Worm (Caenorhabditis elegans) whole organism, L4 larva: ENCODE data around the gene edg-1.

Experiments
- F10B5.3 ChIP-seq: sonication (generic microtip); optimal IDR thresholded peaks from 2 replicates; lab custom pipeline; 2016; ENCODE audit warnings: mild to moderate bottlenecking, missing genetic modification characterization, missing compliant biosample characterization
- Y75B8A.6 ChIP-seq: fragments of 200-800 bp; sonication (Bioruptor generic); IDR thresholded peaks from 2 replicates; pipeline ENCODE4 v1.3.6; 2022; ENCODE audit warnings: missing genetic modification reagents, missing genetic modification characterization, missing compliant biosample characterization
- aha-1 ChIP-seq: fragments of 150-350 bp; peaks from one replicate; lab custom pipeline; 2014; ENCODE audit warnings: missing biosample characterization, missing genetic modification characterization
- ceh-20 ChIP-seq: fragments of 200-800 bp; sonication (Bioruptor generic); IDR thresholded peaks from 2 replicates; pipeline ENCODE4 v1.3.6; 2022; ENCODE audit warnings: missing genetic modification reagents, missing genetic modification characterization, missing compliant biosample characterization
- ceh-28 ChIP-seq: fragments of 150-350 bp; optimal IDR thresholded peaks from 2 replicates; lab custom pipeline; 2014; ENCODE audit warnings: missing biosample characterization, missing genetic modification reagents, missing genetic modification characterization
- ctbp-1 ChIP-seq: fragments of 200-800 bp; sonication (Bioruptor generic); IDR thresholded peaks from 2 replicates; pipeline ENCODE4 v1.3.6; 2022; ENCODE audit warnings: missing genetic modification reagents, missing genetic modification characterization, missing compliant biosample characterization
- daf-16 ChIP-seq, 3 experiments: sonication (generic microtip); optimal IDR thresholded peaks; 2 replicates each; lab custom pipeline; 2016 to 2017; ENCODE audit warnings: missing genetic modification characterization in 3 of 3, missing genetic modification reagents in 3 of 3, mild to moderate bottlenecking in 2 of 3, missing compliant biosample characterization in 2 of 3, missing biosample characterization in 1 of 3, moderate library complexity in 1 of 3
- dmd-6 ChIP-seq: fragments of 200-800 bp; sonication (Bioruptor generic); IDR thresholded peaks from 2 replicates; pipeline ENCODE4 v1.3.6; 2022; ENCODE audit warnings: missing genetic modification reagents, missing genetic modification characterization, missing compliant biosample characterization
- dmd-9 ChIP-seq: fragments of 200-800 bp; sonication (Bioruptor generic); IDR thresholded peaks from 2 replicates; pipeline ENCODE4 v1.3.6; 2022; ENCODE audit warnings: missing genetic modification reagents, missing genetic modification characterization, missing compliant biosample characterization
- dpl-1 ChIP-seq: fragments of 150-350 bp; optimal IDR thresholded peaks from 2 replicates; lab custom pipeline; 2014; ENCODE audit warnings: missing biosample characterization, missing genetic modification reagents, missing genetic modification characterization
- dve-1 ChIP-seq: sonication (generic microtip); optimal IDR thresholded peaks from 2 replicates; lab custom pipeline; 2017; ENCODE audit warnings: antibody characterized with exemption, mild to moderate bottlenecking, missing genetic modification characterization, missing compliant biosample characterization; ENCODE audit not compliant: insufficient read depth
- hif-1 ChIP-seq, 2 experiments: sonication (generic microtip); optimal IDR thresholded peaks; 2 replicates each; lab custom pipeline; 2016 to 2017; ENCODE audit warnings: missing compliant biosample characterization in 2 of 2, missing genetic modification characterization in 2 of 2, missing genetic modification reagents in 2 of 2, missing genotype in 2 of 2, mild to moderate bottlenecking in 1 of 2
- hlh-11 ChIP-seq: fragments of 200-800 bp; sonication (Bioruptor generic); optimal IDR thresholded peaks from 2 replicates; lab custom pipeline; 2018; ENCODE audit warnings: mild to moderate bottlenecking, missing genetic modification characterization, missing compliant biosample characterization
- hlh-30 ChIP-seq: sonication (generic microtip); optimal IDR thresholded peaks from 2 replicates; lab custom pipeline; 2017; ENCODE audit warnings: antibody characterized with exemption, mild to moderate bottlenecking, missing genetic modification characterization, missing compliant biosample characterization; ENCODE audit not compliant: insufficient read depth
- jun-1 ChIP-seq: fragments of 150-350 bp; optimal IDR thresholded peaks from 2 replicates; lab custom pipeline; 2014; ENCODE audit warnings: missing biosample characterization, missing genetic modification reagents, missing genetic modification characterization
- lin-1 ChIP-seq: fragments of 200-800 bp; sonication (Bioruptor generic); IDR thresholded peaks from 2 replicates; pipeline ENCODE4 v1.3.6; 2022; ENCODE audit warnings: missing genetic modification reagents, missing genetic modification characterization, missing compliant biosample characterization
- lin-29 ChIP-seq: fragments of 200-800 bp; sonication (Bioruptor generic); IDR thresholded peaks from 2 replicates; pipeline ENCODE4 v1.3.6; 2022; ENCODE audit warnings: missing genetic modification reagents, missing genetic modification characterization, missing compliant biosample characterization
- lin-38 ChIP-seq: fragments of 200-800 bp; sonication (Bioruptor generic); IDR thresholded peaks from 2 replicates; pipeline ENCODE4 v1.3.6; 2022; ENCODE audit warnings: missing genetic modification reagents, missing genetic modification characterization, missing compliant biosample characterization
- lin-39 ChIP-seq: fragments of 150-350 bp; optimal IDR thresholded peaks from 2 replicates; lab custom pipeline; 2014; ENCODE audit warnings: missing biosample characterization, missing genetic modification reagents, missing genetic modification characterization
- madf-5 ChIP-seq, 2 experiments: fragments of 200-800 bp; sonication (Bioruptor generic); IDR thresholded peaks; 2 replicates each; pipeline ENCODE4 v1.3.6; 2022; ENCODE audit warnings: missing compliant biosample characterization in 2 of 2, missing genetic modification characterization in 2 of 2
- madf-9 ChIP-seq: fragments of 200-800 bp; sonication (Bioruptor generic); conservative IDR thresholded peaks from 2 replicates; pipeline ENCODE4 v1.3.6; 2022; ENCODE audit warnings: missing genetic modification reagents, missing genetic modification characterization, missing compliant biosample characterization
- mdl-1 ChIP-seq, 2 experiments: fragments of 150-350 bp in 1 of 2; sonication (generic microtip) in 1 of 2; optimal IDR thresholded peaks; 2 replicates each; lab custom pipeline; 2014 to 2017; ENCODE audit warnings: missing biosample characterization in 2 of 2, missing genetic modification characterization in 2 of 2
- mep-1 ChIP-seq: fragments of 150-350 bp; sonication (generic microtip); optimal IDR thresholded peaks from 3 replicates; lab custom pipeline; 2014; ENCODE audit warnings: missing biosample characterization, missing genetic modification characterization
- mxl-3 ChIP-seq: fragments of 200-800 bp; sonication (Bioruptor generic); optimal IDR thresholded peaks from 2 replicates; lab custom pipeline; 2018; ENCODE audit warnings: mild to moderate bottlenecking, missing genetic modification characterization, missing compliant biosample characterization
- nhr-10 ChIP-seq: fragments of 150-350 bp; optimal IDR thresholded peaks from 2 replicates; lab custom pipeline; 2014; ENCODE audit warnings: missing biosample characterization, missing genetic modification characterization
- nhr-111 ChIP-seq: fragments of 200-800 bp; sonication (Bioruptor generic); optimal IDR thresholded peaks from 2 replicates; lab custom pipeline; 2018; ENCODE audit warnings: mild to moderate bottlenecking, missing genetic modification characterization, missing compliant biosample characterization
- nhr-28 ChIP-seq: fragments of 150-350 bp; optimal IDR thresholded peaks from 2 replicates; lab custom pipeline; 2014; ENCODE audit warnings: missing biosample characterization, missing genetic modification characterization
- nhr-48 ChIP-seq: sonication (generic microtip); optimal IDR thresholded peaks from 2 replicates; lab custom pipeline; 2016; ENCODE audit warnings: mild to moderate bottlenecking, missing genetic modification characterization, missing compliant biosample characterization
- nhr-6 ChIP-seq: fragments of 150-350 bp; optimal IDR thresholded peaks from 2 replicates; lab custom pipeline; 2014; ENCODE audit warnings: missing biosample characterization, missing genetic modification characterization
- nhr-76 ChIP-seq: fragments of 150-350 bp; optimal IDR thresholded peaks from 2 replicates; lab custom pipeline; 2014; ENCODE audit warnings: missing biosample characterization, missing genetic modification characterization
- nhr-77 ChIP-seq: fragments of 150-350 bp; optimal IDR thresholded peaks from 2 replicates; lab custom pipeline; 2014; ENCODE audit warnings: missing biosample characterization, missing genetic modification characterization
- pha-4 ChIP-seq, 2 experiments: fragments of 150-350 bp in 1 of 2; fragments of 200-800 bp in 1 of 2; sonication (Bioruptor generic) in 1 of 2; IDR thresholded peaks in 1 of 2; optimal IDR thresholded peaks in 1 of 2; 2 replicates each; pipeline versions ENCODE4 v1.3.6 to Lab custom; 2014 to 2022; ENCODE audit warnings: missing genetic modification characterization in 2 of 2, missing genetic modification reagents in 2 of 2, missing biosample characterization in 1 of 2, missing compliant biosample characterization in 1 of 2
- pqm-1 ChIP-seq: sonication (generic microtip); optimal IDR thresholded peaks from 2 replicates; lab custom pipeline; 2017; ENCODE audit warnings: missing biosample characterization, missing genetic modification characterization
- saeg-2 ChIP-seq: fragments of 200-800 bp; sonication (Bioruptor generic); IDR thresholded peaks from 2 replicates; pipeline ENCODE4 v1.3.6; 2022; ENCODE audit warnings: missing genetic modification reagents, missing genetic modification characterization, missing compliant biosample characterization
- set-16 ChIP-seq: fragments of 200-800 bp; sonication (Bioruptor generic); IDR thresholded peaks from 2 replicates; pipeline ENCODE4 v1.3.6; 2022; ENCODE audit warnings: missing genetic modification reagents, missing genetic modification characterization, missing compliant biosample characterization
- snpc-4 ChIP-seq: fragments of 150-350 bp; optimal IDR thresholded peaks from 2 replicates; lab custom pipeline; 2014; ENCODE audit warnings: missing biosample characterization, missing genetic modification characterization
- spr-1 ChIP-seq: sonication (generic microtip); optimal IDR thresholded peaks from 2 replicates; lab custom pipeline; 2016; ENCODE audit warnings: mild to moderate bottlenecking, missing genetic modification characterization, missing compliant biosample characterization
- tra-1 ChIP-seq: fragments of 200-800 bp; sonication (Bioruptor generic); IDR thresholded peaks from 2 replicates; pipeline ENCODE4 v1.3.6; 2022; ENCODE audit warnings: missing genetic modification reagents, missing genetic modification characterization, missing compliant biosample characterization
- unc-62 ChIP-seq, 3 experiments: fragments of 150-350 bp in 1 of 3; sonication (generic microtip); optimal IDR thresholded peaks in 2 of 3; peaks in 1 of 3; 1 replicate in 1 of 3; 2 replicates in 2 of 3; lab custom pipeline; 2014 to 2017; ENCODE audit warnings: missing biosample characterization in 3 of 3, missing genetic modification characterization in 3 of 3, missing genetic modification reagents in 3 of 3, missing genotype in 1 of 3
- zag-1 ChIP-seq: fragments of 150-350 bp; optimal IDR thresholded peaks from 2 replicates; lab custom pipeline; 2014; ENCODE audit warnings: missing biosample characterization, missing genetic modification characterization
- zfp-3 ChIP-seq: fragments of 200-800 bp; sonication (Bioruptor generic); conservative IDR thresholded peaks from 2 replicates; pipeline ENCODE4 v1.3.6; 2022; ENCODE audit warnings: missing genetic modification reagents, missing genetic modification characterization, missing compliant biosample characterization

Gene edg-1

ce11 chrIV:11320500-11320899, at the start of gene edg-1:
edg-1 (plus strand) TSS chrIV:11320800.
- TF ChIP-seq daf-16 (GFP tag; optimal IDR thresholded peaks at IDR 0.05; lab: Kevin White, UChicago) (no peak), daf-16 (tag; optimal IDR thresholded peaks at IDR 0.05; lab: Kevin White, UChicago) (peak; percentile 9), set-16 (GFP tag; lab: Robert Waterston, UW) (no peak), lin-39 (no peak)

- TF ChIP-seq lin-38 (GFP tag; lab: Robert Waterston, UW) (no peak), madf-9 (GFP tag; lab: Robert Waterston, UW) (no peak), nhr-6 (tag; lab: Kevin White, UChicago) (no peak), mep-1 (tag; lab: Kevin White, UChicago) (no peak), zag-1 (tag; lab: Kevin White, UChicago) (no peak), dpl-1 (GFP tag; lab: Kevin White, UChicago) (no peak), ceh-20 (GFP tag; lab: Robert Waterston, UW) (no peak), zfp-3 (GFP tag; lab: Robert Waterston, UW) (no peak), dmd-6 (GFP tag; lab: Robert Waterston, UW) (no peak), lin-29 (no peak), ceh-28 (tag; lab: Kevin White, UChicago) (no peak), nhr-111 (GFP tag; lab: Kevin White, UChicago) (no peak), nhr-28 (tag; lab: Kevin White, UChicago) (no peak)
Observed at ce11 chrIV:11271262-11271661, 49.3 kb upstream of the edg-1 start, which contains the start of gene nhr-7. nhr-7 (minus strand) TSS chrIV:11271362.

ce11 chrIV:11273151-11273550, 47.4 kb upstream of the edg-1 start, which contains the start of gene gtl-2:
gtl-2 (plus strand) TSS chrIV:11273451.
- TF ChIP-seq jun-1: no peak

ce11 chrIV:11276026-11276425, 44.6 kb upstream of the edg-1 start:
- no peak for TF ChIP-seq spr-1 (tag; lab: Kevin White, UChicago)
- no peak for TF ChIP-seq daf-16 (GFP tag; optimal IDR thresholded peaks at IDR 0.05; lab: Kevin White, UChicago)
- no peak for TF ChIP-seq daf-16 (tag; optimal IDR thresholded peaks at IDR 0.05; lab: Kevin White, UChicago)
- peak in 1 of 2 experiments; percentile 90 for TF ChIP-seq unc-62 (GFP tag; optimal IDR thresholded peaks at IDR 0.05 in 1 of 2; lab: Kevin White, UChicago)
- TF ChIP-seq unc-62 (tag; optimal IDR thresholded peaks at IDR 0.05; lab: Kevin White, UChicago): no peak
- TF ChIP-seq dmd-6 (GFP tag; lab: Robert Waterston, UW): no peak
- TF ChIP-seq ctbp-1: no peak
- TF ChIP-seq hif-1 (tag; optimal IDR thresholded peaks at IDR 0.05; lab: Kevin White, UChicago): no peak

ce11 chrIV:11284102-11284531, 36.5 kb upstream of the edg-1 start:
- no peak for TF ChIP-seq dmd-9 (GFP tag; lab: Robert Waterston, UW)
- peak; percentile 28 for TF ChIP-seq hlh-30
- peak; percentile 85 for TF ChIP-seq tra-1 (GFP tag; lab: Robert Waterston, UW)
- peak; percentile 89 for TF ChIP-seq dmd-6 (GFP tag; lab: Robert Waterston, UW)
- peak; percentile 84 for TF ChIP-seq nhr-48 (tag; lab: Kevin White, UChicago)
- peak; percentile 55 for TF ChIP-seq mxl-3 (GFP tag; lab: Kevin White, UChicago)
- no peak for TF ChIP-seq snpc-4
- TF ChIP-seq nhr-76 (tag; lab: Kevin White, UChicago): no peak
- peak; percentile 72 for TF ChIP-seq pha-4 (GFP tag; IDR thresholded peaks at IDR 0.05; lab: Robert Waterston, UW)
- peak; percentile 71 for TF ChIP-seq pha-4 (tag; optimal IDR thresholded peaks at IDR 0.05; lab: Kevin White, UChicago)
- peak; percentile 92 for TF ChIP-seq lin-1 (GFP tag; lab: Robert Waterston, UW)
- 0 out of 2 replicates have a peak, but pooled peaks have one; percentile 29 for TF ChIP-seq saeg-2 (GFP tag; lab: Robert Waterston, UW)
- no peak for TF ChIP-seq Y75B8A.6 (GFP tag; lab: Robert Waterston, UW)
- TF ChIP-seq nhr-77 (tag; lab: Kevin White, UChicago): peak; percentile 72
- TF ChIP-seq mdl-1 (tag; optimal IDR thresholded peaks at IDR 0.05; lab: Kevin White, UChicago): peak in 1 of 2 experiments; percentile 58
- TF ChIP-seq dve-1 (tag; lab: Kevin White, UChicago): peak; percentile 93
- TF ChIP-seq aha-1 (tag; lab: Kevin White, UChicago): peak; percentile 71
- peak in 1 of 2 experiments; percentile 59 for TF ChIP-seq hif-1 (tag; optimal IDR thresholded peaks at IDR 0.05; lab: Kevin White, UChicago)
- TF ChIP-seq madf-5 (GFP tag; IDR thresholded peaks at IDR 0.05; lab: Robert Waterston, UW): no peak
- peak; percentile 70 for TF ChIP-seq nhr-28 (tag; lab: Kevin White, UChicago)
- peak; percentile 28 for TF ChIP-seq F10B5.3 (tag; lab: Kevin White, UChicago)
- TF ChIP-seq nhr-111 (GFP tag; lab: Kevin White, UChicago): no peak
- TF ChIP-seq nhr-10 (tag; lab: Kevin White, UChicago): peak; percentile 39
- TF ChIP-seq pqm-1 (tag; lab: Kevin White, UChicago): peak; percentile 95
- TF ChIP-seq hlh-11 (tag; lab: Kevin White, UChicago): peak; percentile 94
